Worm (Caenorhabditis elegans) whole organism, L1 larva: ENCODE data around the gene nca-2.

Source experiments
- C04F5.9 ChIP-seq: sonication (generic microtip); optimal IDR thresholded peaks from 2 replicates; lab custom pipeline; 2016; ENCODE audit warnings: missing genetic modification characterization, missing compliant biosample characterization
- C34B4.2 ChIP-seq: sonication (generic microtip); optimal IDR thresholded peaks from 2 replicates; lab custom pipeline; 2017; ENCODE audit warnings: mild to moderate bottlenecking, missing genetic modification characterization, missing compliant biosample characterization
- F16B12.6 ChIP-seq: fragments of 150-350 bp; optimal IDR thresholded peaks from 2 replicates; lab custom pipeline; 2014; ENCODE audit warnings: missing biosample characterization, missing genetic modification characterization
- Y116A8C.19 ChIP-seq: sonication (generic microtip); optimal IDR thresholded peaks from 2 replicates; lab custom pipeline; 2016; ENCODE audit warnings: missing compliant biosample characterization, missing genetic modification characterization, borderline replicate concordance
- aha-1 ChIP-seq: fragments of 150-350 bp; optimal IDR thresholded peaks from 2 replicates; lab custom pipeline; 2014; ENCODE audit warnings: missing biosample characterization, missing genetic modification characterization
- alr-1 ChIP-seq: fragments of 200-800 bp; sonication (Bioruptor generic); optimal IDR thresholded peaks from 2 replicates; lab custom pipeline; 2018; ENCODE audit warnings: borderline replicate concordance, mild to moderate bottlenecking, missing genetic modification characterization, missing compliant biosample characterization
- aly-2 ChIP-seq: fragments of 150-350 bp; optimal IDR thresholded peaks from 2 replicates; lab custom pipeline; 2014; ENCODE audit warnings: missing biosample characterization, missing genetic modification characterization
- ceh-82 ChIP-seq, 3 experiments: fragments of 150-350 bp in 1 of 3; sonication (generic microtip) in 2 of 3; optimal IDR thresholded peaks; 2 replicates each; lab custom pipeline; 2014 to 2017; ENCODE audit warnings: missing biosample characterization in 3 of 3, missing genetic modification characterization in 3 of 3
- ceh-88 ChIP-seq: fragments of 200-800 bp; sonication (Bioruptor generic); IDR thresholded peaks from 2 replicates; pipeline ENCODE4 v1.3.6; 2022; ENCODE audit warnings: missing genetic modification characterization, missing compliant biosample characterization
- ceh-90 ChIP-seq: sonication (generic microtip); optimal IDR thresholded peaks from 2 replicates; lab custom pipeline; 2016; ENCODE audit warnings: missing genetic modification characterization, missing compliant biosample characterization
- ces-1 ChIP-seq: fragments of 150-350 bp; optimal IDR thresholded peaks from 2 replicates; lab custom pipeline; 2014; ENCODE audit warnings: missing biosample characterization, missing genetic modification reagents, missing genetic modification characterization
- dpl-1 ChIP-seq, 3 experiments: fragments of 150-350 bp in 2 of 3; sonication (generic microtip) in 1 of 3; optimal IDR thresholded peaks; 2 replicates each; lab custom pipeline; 2014 to 2017; ENCODE audit warnings: missing biosample characterization in 3 of 3, missing genetic modification characterization in 3 of 3, missing genetic modification reagents in 3 of 3
- efl-1 ChIP-seq, 4 experiments: fragments of 150-350 bp; optimal IDR thresholded peaks in 3 of 4; peaks in 1 of 4; 1 replicate in 1 of 4; 2 replicates in 3 of 4; lab custom pipeline; 2014; ENCODE audit warnings: missing biosample characterization in 2 of 4, missing genetic modification characterization in 2 of 4, missing genetic modification reagents in 2 of 4
- egl-13 ChIP-seq: sonication (generic microtip); optimal IDR thresholded peaks from 2 replicates; lab custom pipeline; 2016; ENCODE audit warnings: missing genotype, missing genetic modification reagents, missing genetic modification characterization, missing compliant biosample characterization
- egl-27 ChIP-seq, 2 experiments: fragments of 150-350 bp in 1 of 2; sonication (generic microtip); optimal IDR thresholded peaks; 3 replicates each; lab custom pipeline; 2017 to 2018; ENCODE audit warnings: missing biosample characterization in 2 of 2, missing genetic modification characterization in 2 of 2, missing genetic modification reagents in 2 of 2
- elt-3 ChIP-seq, 6 experiments: fragments of 150-350 bp in 1 of 6; sonication (generic microtip); optimal IDR thresholded peaks; 2 replicates each; lab custom pipeline; 2017 to 2018; ENCODE audit warnings: missing biosample characterization in 6 of 6, missing genetic modification characterization in 6 of 6, inconsistent platforms in 1 of 6
- fkh-4 ChIP-seq: sonication (generic microtip); optimal IDR thresholded peaks from 2 replicates; lab custom pipeline; 2016; ENCODE audit warnings: missing compliant biosample characterization, missing genetic modification characterization, borderline replicate concordance
- fos-1 ChIP-seq: fragments of 150-350 bp; optimal IDR thresholded peaks from 2 replicates; lab custom pipeline; 2014; ENCODE audit warnings: missing biosample characterization, missing genetic modification characterization
- grh-1 ChIP-seq: fragments of 200-800 bp; sonication (Bioruptor generic); IDR thresholded peaks from 2 replicates; pipeline ENCODE4 v1.3.6; 2022; ENCODE audit warnings: missing genetic modification reagents, missing genetic modification characterization, missing compliant biosample characterization
- hlh-17 ChIP-seq: fragments of 200-800 bp; sonication (Bioruptor generic); optimal IDR thresholded peaks from 2 replicates; lab custom pipeline; 2018; ENCODE audit warnings: missing genetic modification characterization, mild to moderate bottlenecking, missing compliant biosample characterization, moderate library complexity, borderline replicate concordance
- hpl-2 ChIP-seq: fragments of 150-350 bp; optimal IDR thresholded peaks from 2 replicates; lab custom pipeline; 2014; ENCODE audit warnings: missing biosample characterization, missing genetic modification reagents, missing genetic modification characterization
- irx-1 ChIP-seq: sonication (generic microtip); optimal IDR thresholded peaks from 2 replicates; lab custom pipeline; 2016; ENCODE audit warnings: missing genetic modification characterization, missing compliant biosample characterization
- isw-1 ChIP-seq: fragments of 200-800 bp; sonication (Bioruptor generic); IDR thresholded peaks from 2 replicates; pipeline ENCODE4 v1.3.6; 2022; ENCODE audit warnings: missing genetic modification characterization, missing compliant biosample characterization
- lin-13 ChIP-seq: fragments of 150-350 bp; optimal IDR thresholded peaks from 2 replicates; lab custom pipeline; 2014; ENCODE audit warnings: missing biosample characterization, missing genetic modification reagents, missing genetic modification characterization
- lin-14 ChIP-seq: fragments of 200-800 bp; sonication (Bioruptor generic); optimal IDR thresholded peaks from 2 replicates; lab custom pipeline; 2018; ENCODE audit warnings: mild to moderate bottlenecking, missing genetic modification characterization, moderate library complexity, missing compliant biosample characterization
- lin-35 ChIP-seq, 2 experiments: fragments of 150-350 bp; optimal IDR thresholded peaks; 2 replicates each; lab custom pipeline; 2014; ENCODE audit warnings: missing biosample characterization in 2 of 2, missing genetic modification characterization in 2 of 2, missing genetic modification reagents in 2 of 2
- lir-3 ChIP-seq: sonication (generic microtip); optimal IDR thresholded peaks from 2 replicates; lab custom pipeline; 2016; ENCODE audit warnings: mild to moderate bottlenecking, missing genetic modification characterization, moderate library complexity, missing compliant biosample characterization; ENCODE audit not compliant: poor library complexity
- lsy-2 ChIP-seq, 2 experiments: fragments of 150-350 bp; optimal IDR thresholded peaks; 2 replicates each; lab custom pipeline; 2014; ENCODE audit warnings: missing biosample characterization in 2 of 2, missing genetic modification characterization in 2 of 2
- mab-9 ChIP-seq: fragments of 200-800 bp; sonication (Bioruptor generic); IDR thresholded peaks from 2 replicates; pipeline ENCODE4 v1.3.6; 2022; ENCODE audit warnings: missing genetic modification reagents, missing genetic modification characterization, missing compliant biosample characterization
- mdl-1 ChIP-seq, 2 experiments: fragments of 150-350 bp; optimal IDR thresholded peaks; 2 replicates each; lab custom pipeline; 2014 to 2017; ENCODE audit warnings: missing biosample characterization in 2 of 2, missing genetic modification characterization in 2 of 2, inconsistent platforms in 1 of 2
- mef-2 ChIP-seq: fragments of 150-350 bp; optimal IDR thresholded peaks from 2 replicates; lab custom pipeline; 2014; ENCODE audit warnings: missing biosample characterization, missing genetic modification characterization
- nhr-12 ChIP-seq: sonication (generic microtip); optimal IDR thresholded peaks from 2 replicates; lab custom pipeline; 2017; ENCODE audit warnings: missing biosample characterization, missing genetic modification characterization
- nhr-19 ChIP-seq: fragments of 200-800 bp; sonication (Bioruptor generic); conservative IDR thresholded peaks from 2 replicates; pipeline ENCODE4 v1.3.6; 2022; ENCODE audit warnings: missing genetic modification characterization, missing compliant biosample characterization
- nhr-47 ChIP-seq: sonication (generic microtip); optimal IDR thresholded peaks from 2 replicates; lab custom pipeline; 2016; ENCODE audit warnings: mild to moderate bottlenecking, missing genetic modification characterization, moderate library complexity, missing compliant biosample characterization
- nhr-77 ChIP-seq: fragments of 150-350 bp; optimal IDR thresholded peaks from 2 replicates; lab custom pipeline; 2014; ENCODE audit warnings: missing biosample characterization, missing genetic modification characterization
- pax-3 ChIP-seq: fragments of 200-800 bp; sonication (Bioruptor generic); optimal IDR thresholded peaks from 2 replicates; lab custom pipeline; 2018; ENCODE audit warnings: mild to moderate bottlenecking, missing genetic modification characterization, moderate library complexity, missing compliant biosample characterization
- pqm-1 ChIP-seq: sonication (generic microtip); optimal IDR thresholded peaks from 3 replicates; lab custom pipeline; 2017; ENCODE audit warnings: missing biosample characterization, missing genetic modification characterization
- snpc-4 ChIP-seq: fragments of 150-350 bp; optimal IDR thresholded peaks from 2 replicates; lab custom pipeline; 2014; ENCODE audit warnings: missing biosample characterization, missing genetic modification characterization
- sptf-1 ChIP-seq: fragments of 150-350 bp; optimal IDR thresholded peaks from 2 replicates; lab custom pipeline; 2014; ENCODE audit warnings: missing biosample characterization, missing genetic modification characterization
- sup-37 ChIP-seq: fragments of 200-800 bp; sonication (Bioruptor generic); optimal IDR thresholded peaks from 2 replicates; lab custom pipeline; 2018; ENCODE audit warnings: mild to moderate bottlenecking, missing genetic modification characterization, missing compliant biosample characterization
- swsn-7 ChIP-seq: sonication (generic microtip); optimal IDR thresholded peaks from 2 replicates; lab custom pipeline; 2016; ENCODE audit warnings: missing genetic modification characterization, missing compliant biosample characterization
- tbx-2 ChIP-seq: sonication (generic microtip); optimal IDR thresholded peaks from 2 replicates; lab custom pipeline; 2016; ENCODE audit warnings: missing genetic modification characterization, missing compliant biosample characterization
- tlp-1 ChIP-seq: fragments of 150-350 bp; optimal IDR thresholded peaks from 2 replicates; lab custom pipeline; 2014; ENCODE audit warnings: missing biosample characterization, missing genetic modification characterization
- unc-130 ChIP-seq: fragments of 150-350 bp; optimal IDR thresholded peaks from 2 replicates; lab custom pipeline; 2017; ENCODE audit warnings: missing biosample characterization, missing genetic modification characterization, inconsistent platforms
- unc-30 ChIP-seq: sonication (generic microtip); optimal IDR thresholded peaks from 2 replicates; lab custom pipeline; 2017; ENCODE audit warnings: missing biosample characterization, missing genetic modification characterization
- unc-62 ChIP-seq: fragments of 150-350 bp; optimal IDR thresholded peaks from 2 replicates; lab custom pipeline; 2014; ENCODE audit warnings: missing biosample characterization, missing genetic modification reagents, missing genetic modification characterization
- vab-15 ChIP-seq: sonication (generic microtip); optimal IDR thresholded peaks from 2 replicates; lab custom pipeline; 2017; ENCODE audit warnings: missing genotype, mild to moderate bottlenecking, missing genetic modification characterization, missing compliant biosample characterization
- xbp-1 ChIP-seq: sonication (generic microtip); optimal IDR thresholded peaks from 2 replicates; lab custom pipeline; 2016; ENCODE audit warnings: missing genetic modification characterization, missing compliant biosample characterization
- zag-1 ChIP-seq: fragments of 150-350 bp; optimal IDR thresholded peaks from 2 replicates; lab custom pipeline; 2014; ENCODE audit warnings: missing biosample characterization, missing genetic modification characterization
- ztf-11 ChIP-seq, 2 experiments: sonication (generic microtip); optimal IDR thresholded peaks; 2 replicates each; lab custom pipeline; 2016 to 2017; ENCODE audit warnings: missing genetic modification characterization in 2 of 2, missing biosample characterization in 1 of 2, missing compliant biosample characterization in 1 of 2
- ztf-4 ChIP-seq: fragments of 150-350 bp; optimal IDR thresholded peaks from 2 replicates; lab custom pipeline; 2014; ENCODE audit warnings: missing biosample characterization, missing genetic modification characterization

nca-2 gene

ce11 chrIII:5018116-5018689 is 52.8 kb downstream of the nca-2 start, which contains the start of gene wip-1:
Gene wip-1, plus strand, starts transcription at chrIII:5018639.
- TF ChIP-seq tlp-1 (tag; lab: Kevin White, UChicago) (no peak), snpc-4 (peak; percentile 92), vab-15 (peak; percentile 76), ztf-11 (tag; optimal IDR thresholded peaks at IDR 0.05; lab: Kevin White, UChicago) (peak in 1 of 2 experiments; percentile 95), pax-3 (peak; percentile 94), swsn-7 (tag; lab: Kevin White, UChicago) (peak; percentile 99), lsy-2 (tag; optimal IDR thresholded peaks at IDR 0.05; lab: Kevin White, UChicago) (peak; percentile 97), lin-35 (GFP tag; optimal IDR thresholded peaks at IDR 0.05; lab: Kevin White, UChicago) (peak; percentile 95 to 96), ztf-4 (peak; percentile 98), lin-14 (GFP tag; lab: Kevin White, UChicago) (peak; percentile 99), tbx-2 (peak; percentile 99), nhr-77 (peak; percentile 97), irx-1 (tag; lab: Kevin White, UChicago) (peak; percentile 96), lin-13 (GFP tag; lab: Kevin White, UChicago) (peak; percentile 98), mab-9 (peak; percentile 89), nhr-12 (tag; lab: Kevin White, UChicago) (peak; percentile 11), lir-3 (tag; lab: Kevin White, UChicago) (peak; percentile 91), sptf-1 (no peak), alr-1 (tag; lab: Kevin White, UChicago) (no peak), C34B4.2 (tag; lab: Kevin White, UChicago) (peak; percentile 34), isw-1 (GFP tag; lab: Robert Waterston, UW) (peak; percentile 97), ceh-90 (tag; lab: Kevin White, UChicago) (peak; percentile 56), ceh-88 (peak; percentile 95), hlh-17 (GFP tag; lab: Kevin White, UChicago) (no peak), fkh-4 (peak; percentile 62), sup-37 (GFP tag; lab: Kevin White, UChicago) (peak; percentile 93), dpl-1 (GFP tag; optimal IDR thresholded peaks at IDR 0.05; lab: Kevin White, UChicago) (peak; percentile 91 to 94 (median 92)), Y116A8C.19 (no peak), nhr-47 (tag; lab: Kevin White, UChicago) (peak; percentile 99), nhr-19 (peak; percentile 98), pqm-1 (tag; lab: Kevin White, UChicago) (peak; percentile 37), grh-1 (GFP tag; lab: Robert Waterston, UW) (peak; percentile 97), unc-130 (peak; percentile 100), mef-2 (peak; percentile 92), hpl-2 (peak; percentile 90), egl-13 (tag; lab: Kevin White, UChicago) (peak; percentile 95), aly-2 (tag; lab: Kevin White, UChicago) (peak; percentile 88), zag-1 (tag; lab: Kevin White, UChicago) (peak; percentile 57), aha-1 (peak; percentile 96), efl-1 (optimal IDR thresholded peaks at IDR 0.05; lab: Kevin White, UChicago) (peak; percentile 94 to 95), efl-1 (GFP tag; optimal IDR thresholded peaks at IDR 0.05 in 1 of 2; lab: Kevin White, UChicago) (peak; percentile 86 to 99), C04F5.9 (tag; lab: Kevin White, UChicago) (peak; percentile 95), ceh-82 (tag; optimal IDR thresholded peaks at IDR 0.05; lab: Kevin White, UChicago) (peak; percentile 96 to 99 (median 97)), ces-1 (no peak), elt-3 (tag; optimal IDR thresholded peaks at IDR 0.05; lab: Kevin White, UChicago) (peak in 5 of 6 experiments; percentile 48 to 96 (median 90)), unc-30 (tag; lab: Kevin White, UChicago) (no peak), mdl-1 (tag; optimal IDR thresholded peaks at IDR 0.05; lab: Kevin White, UChicago) (peak in 1 of 2 experiments; percentile 98), fos-1 (tag; lab: Kevin White, UChicago) (peak; percentile 94), xbp-1 (peak; percentile 98), F16B12.6 (tag; lab: Kevin White, UChicago) (peak; percentile 71), egl-27 (tag; optimal IDR thresholded peaks at IDR 0.05; lab: Kevin White, UChicago) (peak; percentile 12 to 18), unc-62 (GFP tag; lab: Kevin White, UChicago) (peak; percentile 23)
